Worm (Caenorhabditis elegans): ENCODE results near the gene R09E10.13.

Gene R09E10.13

DNA sequence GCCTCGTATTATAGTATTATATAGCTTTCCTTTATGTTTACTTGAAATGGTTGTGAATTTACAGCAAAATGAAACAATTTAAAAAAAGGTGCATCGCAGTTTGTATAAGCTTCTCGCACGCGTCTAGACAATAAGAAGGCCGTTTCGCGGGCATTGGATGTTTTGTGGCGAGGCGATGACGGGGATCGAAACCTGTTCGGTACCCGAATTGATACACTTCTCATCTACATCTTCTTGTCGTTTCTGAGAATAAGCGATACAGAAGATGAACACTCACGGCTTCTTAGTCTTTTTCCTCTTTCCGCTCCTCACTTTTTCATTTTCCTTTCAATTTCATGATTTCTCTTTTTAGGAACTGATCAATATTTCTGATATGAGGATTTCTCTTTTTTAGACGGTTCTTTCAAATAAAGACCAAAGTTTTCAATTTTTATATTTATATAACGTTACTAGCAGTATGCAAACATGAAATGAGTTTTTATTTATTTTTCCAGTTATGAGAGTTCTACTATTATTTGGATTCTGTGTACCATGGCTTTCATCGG, 49.2 kb downstream of the R09E10.13 start, which contains the start of gene F01G10.10 (continued):
- no peak for TF ChIP-seq mes-4 (tag; optimal IDR thresholded peaks at IDR 0.05)
- TF ChIP-seq dpff-1 (tag; optimal IDR thresholded peaks at IDR 0.05) = no peak
- TF ChIP-seq Y56A3A.18 (GFP tag; IDR thresholded peaks at IDR 0.05) = no peak
- peak; percentile 23 for TF ChIP-seq die-1 (tag; optimal IDR thresholded peaks at IDR 0.05)
- TF ChIP-seq efl-1 (GFP tag; optimal IDR thresholded peaks at IDR 0.05) = peak; percentile 53
- TF ChIP-seq attf-6 (GFP tag; IDR thresholded peaks at IDR 0.05) = peak; percentile 48; the same call in 1 of the 2 replicates
- TF ChIP-seq Y95B8A.8 (GFP tag; IDR thresholded peaks at IDR 0.05) = no peak
- TF ChIP-seq nfya-1 (tag; optimal IDR thresholded peaks at IDR 0.05; ENCODE audit: borderline replicate concordance, insufficient read depth) = no peak
- TF ChIP-seq K12H6.12 (tag; optimal IDR thresholded peaks at IDR 0.05) = no peak
- TF ChIP-seq repo-1 (tag; optimal IDR thresholded peaks at IDR 0.05) = no peak
- no peak for TF ChIP-seq snpc-1.1 (tag; optimal IDR thresholded peaks at IDR 0.05; ENCODE audit: insufficient read depth)
- no peak for TF ChIP-seq cebp-1 (GFP tag; IDR thresholded peaks at IDR 0.05)
- TF ChIP-seq cebp-1 (tag; optimal IDR thresholded peaks at IDR 0.05) = peak; percentile 8
- no peak for TF ChIP-seq rpc-1 (optimal IDR thresholded peaks at IDR 0.05)
- no peak for TF ChIP-seq rpc-1 (tag; optimal IDR thresholded peaks at IDR 0.05)
- no peak for TF ChIP-seq unc-130 (GFP tag; optimal IDR thresholded peaks at IDR 0.05)
- TF ChIP-seq somi-1 (GFP tag; optimal IDR thresholded peaks at IDR 0.05) = no peak
- TF ChIP-seq Y79H2A.3 (GFP tag; conservative IDR thresholded peaks at IDR 0.05) = peak; percentile 61; the same call in 1 of the 2 replicates
- no peak for TF ChIP-seq hlh-12 (tag; optimal IDR thresholded peaks at IDR 0.05)
- no peak for TF ChIP-seq mcd-1 (GFP tag; IDR thresholded peaks at IDR 0.05)
- no peak for TF ChIP-seq ceh-27 (GFP tag; optimal IDR thresholded peaks at IDR 0.05)
- peak; percentile 49 for TF ChIP-seq rcor-1 (GFP tag; IDR thresholded peaks at IDR 0.05)
- TF ChIP-seq D2030.7 (GFP tag; IDR thresholded peaks at IDR 0.05) = peak; percentile 43
- TF ChIP-seq snpc-4 (GFP tag; optimal IDR thresholded peaks at IDR 0.05) = no peak
- TF ChIP-seq snpc-4 (tag; optimal IDR thresholded peaks at IDR 0.05) = peak in 2 of 4 experiments; percentile 19 to 39
- TF ChIP-seq F52B5.7 (tag; optimal IDR thresholded peaks at IDR 0.05) = no peak
- no peak for TF ChIP-seq F23B12.7 (tag; optimal IDR thresholded peaks at IDR 0.05; ENCODE audit: insufficient read depth)
- 0 out of 2 replicates have a peak, but pooled peaks have one; percentile 63 for TF ChIP-seq hsf-1 (GFP tag; IDR thresholded peaks at IDR 0.05)
- TF ChIP-seq F37B4.10 (GFP tag; IDR thresholded peaks at IDR 0.05) = 0 out of 2 replicates have a peak, but pooled peaks have one; percentile 43
- TF ChIP-seq madf-3 (GFP tag; IDR thresholded peaks at IDR 0.05) = peak; percentile 82; the same call in 1 of the 2 replicates
- no peak for TF ChIP-seq lir-1 (GFP tag; conservative IDR thresholded peaks at IDR 0.05)
- no peak for TF ChIP-seq B0019.2 (GFP tag; conservative IDR thresholded peaks at IDR 0.05)
- no peak for TF ChIP-seq aptf-3 (GFP tag; IDR thresholded peaks at IDR 0.05)
- TF ChIP-seq ama-1 (optimal IDR thresholded peaks at IDR 0.05) = peak; percentile 19
- no peak for TF ChIP-seq ama-1 (GFP tag; optimal IDR thresholded peaks at IDR 0.05)
- TF ChIP-seq nfyb-1 (GFP tag; IDR thresholded peaks at IDR 0.05) = peak; percentile 10; the same call in 1 of the 2 replicates
- no peak for TF ChIP-seq T07F8.4 (tag; optimal IDR thresholded peaks at IDR 0.05)
- peak; percentile 1 for TF ChIP-seq tbp1 (GFP tag; optimal IDR thresholded peaks at IDR 0.05)
- no peak for TF ChIP-seq bed-2 (GFP tag; IDR thresholded peaks at IDR 0.05)
- no peak for TF ChIP-seq ztf-28 (GFP tag; IDR thresholded peaks at IDR 0.05)
- TF ChIP-seq F57A8.1 (GFP tag; optimal IDR thresholded peaks at IDR 0.05) = no peak
- TF ChIP-seq ztf-6 (GFP tag; IDR thresholded peaks at IDR 0.05) = no peak
- TF ChIP-seq him-1 (tag; optimal IDR thresholded peaks at IDR 0.05) = no peak
- TF ChIP-seq ceh-58 (GFP tag; IDR thresholded peaks at IDR 0.05) = 0 out of 2 replicates have a peak, but pooled peaks have one; percentile 71
- TF ChIP-seq T26A5.8 (tag; optimal IDR thresholded peaks at IDR 0.05) = no peak
- peak; percentile 25; the same call in 1 of the 2 replicates for TF ChIP-seq F33H1.4 (GFP tag; IDR thresholded peaks at IDR 0.05)
- TF ChIP-seq unc-62 (GFP tag; optimal IDR thresholded peaks at IDR 0.05) = no peak
- no peak for TF ChIP-seq ZK185.1 (tag; optimal IDR thresholded peaks at IDR 0.05; ENCODE audit: poor library complexity, severe bottlenecking)
- TF ChIP-seq nhr-90 (tag; optimal IDR thresholded peaks at IDR 0.05) = peak; percentile 8
- no peak for TF ChIP-seq atf-7 (tag; optimal IDR thresholded peaks at IDR 0.05)
